Worm (Caenorhabditis elegans): ENCODE results near the gene ZK1098.9.

ZK1098.9 gene

DNA sequence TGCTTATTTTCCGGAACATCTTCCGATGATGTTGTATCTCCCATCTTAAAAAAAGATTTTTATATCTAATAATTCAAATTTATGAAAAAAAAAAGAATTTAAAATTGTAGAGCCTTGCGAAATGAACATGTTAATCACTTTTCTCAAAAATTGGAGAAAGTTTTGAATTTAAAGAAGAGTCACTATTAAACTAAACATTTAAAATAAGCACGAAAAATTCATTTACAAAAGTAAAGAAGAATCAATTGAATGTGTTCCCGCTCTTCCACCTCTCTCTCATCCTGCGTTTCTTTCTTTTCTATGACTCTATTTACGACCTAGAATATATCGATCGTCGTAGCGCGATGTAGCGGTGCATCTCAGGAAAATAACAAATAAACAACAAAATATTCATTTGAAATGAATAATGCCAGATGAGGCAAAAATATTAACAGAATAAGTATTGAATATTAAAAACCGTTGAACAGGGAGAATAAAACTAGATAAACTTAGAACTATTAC is 5.5 kb upstream of the ZK1098.9 start, which contains the start of gene ZK1098.3:
Gene ZK1098.3, minus strand, starts transcription at position 51 of the 501 bp plus-strand sequence.
- no peak for TF ChIP-seq ztf-29 (GFP tag; IDR thresholded peaks at IDR 0.05)
- TF ChIP-seq T22C8.4 (GFP tag; IDR thresholded peaks at IDR 0.05), result peak; percentile 65; the same call in 1 of the 2 replicates

- TF ChIP-seq ref-1 (GFP tag; conservative IDR thresholded peaks at IDR 0.05) (no peak), ztf-23 (GFP tag; IDR thresholded peaks at IDR 0.05) (no peak), med-1 (GFP tag; optimal IDR thresholded peaks at IDR 0.05; ENCODE audit: insufficient read depth) (no peak), tab-1 (GFP tag; IDR thresholded peaks at IDR 0.05) (no peak)
Observed at ce11 chrIII:9542280-9542679, 1.9 kb upstream of the ZK1098.9 start, which contains the start of gene mut-7. Gene mut-7 (minus strand): TSS chrIII:9542380.

ce11 chrIII:9542816-9543215 is 1.4 kb upstream of the ZK1098.9 start, which contains the start of gene eif-2Balpha:
Gene eif-2Balpha (plus strand): TSS chrIII:9543119.
- TF ChIP-seq flt-1 (GFP tag; IDR thresholded peaks at IDR 0.05), result no peak
- TF ChIP-seq tab-1 (GFP tag; IDR thresholded peaks at IDR 0.05), result no peak
- no peak for TF ChIP-seq med-1 (GFP tag; optimal IDR thresholded peaks at IDR 0.05; ENCODE audit: insufficient read depth)

- TF ChIP-seq ref-1 (GFP tag; conservative IDR thresholded peaks at IDR 0.05) (no peak), T22C8.4 (GFP tag; IDR thresholded peaks at IDR 0.05) (no peak), ztf-23 (GFP tag; IDR thresholded peaks at IDR 0.05) (no peak)
Observed at ce11 chrIII:9544820-9545219, 595 bp downstream of the ZK1098.9 start, which contains the start of gene ZK1098.12. Gene ZK1098.12 (plus strand): TSS chrIII:9545120.

- TF ChIP-seq flt-1 (GFP tag; IDR thresholded peaks at IDR 0.05) (0 out of 2 replicates have a peak, but pooled peaks have one; percentile 63), ztf-29 (GFP tag; IDR thresholded peaks at IDR 0.05) (no peak), T22C8.4 (GFP tag; IDR thresholded peaks at IDR 0.05) (peak; percentile 90), cog-1 (tag; optimal IDR thresholded peaks at IDR 0.05) (peak; percentile 47), ztf-23 (GFP tag; IDR thresholded peaks at IDR 0.05) (peak; percentile 70)
Observed at ce11 chrIII:9546016-9546659, 1.9 kb downstream of the ZK1098.9 start, which contains the start of gene unc-16. Gene unc-16 (plus strand): TSS chrIII:9546258.

ce11 chrIII:9556300-9556699 is 12.1 kb downstream of the ZK1098.9 start, which contains the start of gene ZK1098.11:
Gene ZK1098.11 (plus strand): TSS chrIII:9556600.
- no peak for TF ChIP-seq ztf-29 (GFP tag; IDR thresholded peaks at IDR 0.05)
- no peak for TF ChIP-seq cog-1 (tag; optimal IDR thresholded peaks at IDR 0.05)
- no peak for TF ChIP-seq tab-1 (GFP tag; IDR thresholded peaks at IDR 0.05)
- no peak for TF ChIP-seq klf-2 (GFP tag; conservative IDR thresholded peaks at IDR 0.05)
- no peak for TF ChIP-seq flt-1 (GFP tag; IDR thresholded peaks at IDR 0.05)
- TF ChIP-seq ref-1 (GFP tag; conservative IDR thresholded peaks at IDR 0.05), result no peak
- TF ChIP-seq T22C8.4 (GFP tag; IDR thresholded peaks at IDR 0.05), result no peak
- no peak for TF ChIP-seq med-1 (GFP tag; optimal IDR thresholded peaks at IDR 0.05; ENCODE audit: insufficient read depth)
- no peak for TF ChIP-seq ztf-23 (GFP tag; IDR thresholded peaks at IDR 0.05)

DNA sequence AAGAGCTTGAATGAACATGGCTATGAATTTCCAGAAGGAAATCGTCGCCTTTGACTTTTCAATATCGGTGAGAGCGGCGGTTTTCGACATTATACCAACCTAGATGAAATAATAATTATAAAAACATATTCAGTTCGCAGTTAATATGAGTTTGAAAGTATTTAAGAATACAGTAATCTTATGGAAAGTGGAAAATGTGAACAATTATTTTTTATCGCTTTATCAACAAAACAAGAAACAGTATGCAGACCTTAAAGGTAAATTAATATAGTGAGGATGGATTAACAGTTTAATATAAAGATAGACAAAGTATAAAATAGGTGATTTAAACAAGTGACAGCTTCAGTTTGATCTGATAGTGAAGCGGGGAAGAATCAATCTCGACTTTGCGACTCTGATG is 14.2 kb downstream of the ZK1098.9 start, which contains the start of gene C48B4.6:
Gene C48B4.6, minus strand, starts transcription at position 101 of the 400 bp plus-strand sequence.
- no peak for TF ChIP-seq ztf-23 (GFP tag; IDR thresholded peaks at IDR 0.05)
- TF ChIP-seq med-1 (GFP tag; optimal IDR thresholded peaks at IDR 0.05; ENCODE audit: insufficient read depth), result no peak
- no peak for TF ChIP-seq ref-1 (GFP tag; conservative IDR thresholded peaks at IDR 0.05)

ce11 chrIII:9559381-9559881 is 15.2 kb downstream of the ZK1098.9 start, which contains the start of gene C48B4.7:
Gene C48B4.7 (minus strand): TSS chrIII:9559431.
- TF ChIP-seq ref-1 (GFP tag; conservative IDR thresholded peaks at IDR 0.05), result no peak
- TF ChIP-seq flt-1 (GFP tag; IDR thresholded peaks at IDR 0.05), result no peak
- TF ChIP-seq T22C8.4 (GFP tag; IDR thresholded peaks at IDR 0.05), result no peak
- TF ChIP-seq med-1 (GFP tag; optimal IDR thresholded peaks at IDR 0.05; ENCODE audit: insufficient read depth), result no peak
- no peak for TF ChIP-seq tab-1 (GFP tag; IDR thresholded peaks at IDR 0.05)
- TF ChIP-seq ztf-29 (GFP tag; IDR thresholded peaks at IDR 0.05), result no peak
- TF ChIP-seq klf-2 (GFP tag; conservative IDR thresholded peaks at IDR 0.05), result no peak
- no peak for TF ChIP-seq ztf-23 (GFP tag; IDR thresholded peaks at IDR 0.05)
- no peak for TF ChIP-seq cog-1 (tag; optimal IDR thresholded peaks at IDR 0.05)

DNA sequence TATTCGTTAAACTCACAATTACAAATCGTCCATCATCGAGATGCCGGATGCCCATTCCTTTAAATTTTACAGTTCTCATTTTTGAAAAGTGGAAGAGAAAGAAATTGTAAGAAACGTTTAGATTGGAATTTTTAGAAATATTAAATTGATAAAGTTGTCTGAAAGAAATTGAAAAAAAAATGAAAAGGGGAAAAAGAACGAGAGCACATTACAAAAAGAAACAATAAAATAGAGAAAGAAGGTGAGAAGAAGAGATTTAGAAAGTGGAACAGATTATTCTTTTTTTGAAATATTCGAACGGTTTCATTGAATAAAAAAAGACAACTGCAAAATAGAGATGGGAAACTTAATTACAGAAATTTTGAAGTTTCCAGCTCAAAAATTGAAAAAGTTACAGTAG is 16.9 kb downstream of the ZK1098.9 start, which contains the start of gene C48B4.8:
Gene C48B4.8, minus strand, starts transcription at position 101 of the 400 bp plus-strand sequence.
- TF ChIP-seq ztf-23 (GFP tag; IDR thresholded peaks at IDR 0.05), result no peak
- TF ChIP-seq klf-2 (GFP tag; conservative IDR thresholded peaks at IDR 0.05), result no peak
- no peak for TF ChIP-seq ztf-29 (GFP tag; IDR thresholded peaks at IDR 0.05)
- no peak for TF ChIP-seq med-1 (GFP tag; optimal IDR thresholded peaks at IDR 0.05; ENCODE audit: insufficient read depth)
- TF ChIP-seq cog-1 (tag; optimal IDR thresholded peaks at IDR 0.05), result no peak
- no peak for TF ChIP-seq tab-1 (GFP tag; IDR thresholded peaks at IDR 0.05)
- TF ChIP-seq T22C8.4 (GFP tag; IDR thresholded peaks at IDR 0.05), result no peak
- TF ChIP-seq ref-1 (GFP tag; conservative IDR thresholded peaks at IDR 0.05), result no peak
- TF ChIP-seq flt-1 (GFP tag; IDR thresholded peaks at IDR 0.05), result no peak

DNA sequence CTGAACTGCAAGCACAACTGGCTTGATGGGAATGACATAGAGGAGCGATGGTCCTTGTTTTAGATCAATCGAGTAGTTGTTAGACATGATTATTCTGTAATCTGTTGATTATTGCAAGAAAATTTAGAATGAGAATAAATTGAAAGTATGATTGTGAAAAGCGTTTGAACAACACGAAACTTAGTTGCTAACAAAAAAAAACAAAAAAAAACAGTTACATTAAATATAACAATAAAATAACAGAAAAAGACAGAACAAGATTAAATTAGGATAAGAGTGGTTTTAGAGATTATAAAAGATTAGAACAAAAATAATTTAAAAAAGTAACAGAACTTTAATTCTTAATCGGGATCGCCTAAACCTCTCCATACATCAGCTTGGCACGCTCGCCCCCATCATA is 19.0 kb downstream of the ZK1098.9 start, which contains the start of gene C48B4.9:
Gene C48B4.9, minus strand, starts transcription at position 101 of the 400 bp plus-strand sequence.
- no peak for TF ChIP-seq med-1 (GFP tag; optimal IDR thresholded peaks at IDR 0.05; ENCODE audit: insufficient read depth)
- no peak for TF ChIP-seq flt-1 (GFP tag; IDR thresholded peaks at IDR 0.05)
- TF ChIP-seq ref-1 (GFP tag; conservative IDR thresholded peaks at IDR 0.05), result no peak
- no peak for TF ChIP-seq tab-1 (GFP tag; IDR thresholded peaks at IDR 0.05)
- TF ChIP-seq ztf-23 (GFP tag; IDR thresholded peaks at IDR 0.05), result no peak
- no peak for TF ChIP-seq ztf-29 (GFP tag; IDR thresholded peaks at IDR 0.05)
- TF ChIP-seq T22C8.4 (GFP tag; IDR thresholded peaks at IDR 0.05), result no peak
- TF ChIP-seq klf-2 (GFP tag; conservative IDR thresholded peaks at IDR 0.05), result no peak
- no peak for TF ChIP-seq cog-1 (tag; optimal IDR thresholded peaks at IDR 0.05)

Measured in whole organism, midembryonic.